Worm (Caenorhabditis elegans): Measurements from ENCODE around the gene Y71H2B.4.

Y71H2B.4 gene

DNA sequence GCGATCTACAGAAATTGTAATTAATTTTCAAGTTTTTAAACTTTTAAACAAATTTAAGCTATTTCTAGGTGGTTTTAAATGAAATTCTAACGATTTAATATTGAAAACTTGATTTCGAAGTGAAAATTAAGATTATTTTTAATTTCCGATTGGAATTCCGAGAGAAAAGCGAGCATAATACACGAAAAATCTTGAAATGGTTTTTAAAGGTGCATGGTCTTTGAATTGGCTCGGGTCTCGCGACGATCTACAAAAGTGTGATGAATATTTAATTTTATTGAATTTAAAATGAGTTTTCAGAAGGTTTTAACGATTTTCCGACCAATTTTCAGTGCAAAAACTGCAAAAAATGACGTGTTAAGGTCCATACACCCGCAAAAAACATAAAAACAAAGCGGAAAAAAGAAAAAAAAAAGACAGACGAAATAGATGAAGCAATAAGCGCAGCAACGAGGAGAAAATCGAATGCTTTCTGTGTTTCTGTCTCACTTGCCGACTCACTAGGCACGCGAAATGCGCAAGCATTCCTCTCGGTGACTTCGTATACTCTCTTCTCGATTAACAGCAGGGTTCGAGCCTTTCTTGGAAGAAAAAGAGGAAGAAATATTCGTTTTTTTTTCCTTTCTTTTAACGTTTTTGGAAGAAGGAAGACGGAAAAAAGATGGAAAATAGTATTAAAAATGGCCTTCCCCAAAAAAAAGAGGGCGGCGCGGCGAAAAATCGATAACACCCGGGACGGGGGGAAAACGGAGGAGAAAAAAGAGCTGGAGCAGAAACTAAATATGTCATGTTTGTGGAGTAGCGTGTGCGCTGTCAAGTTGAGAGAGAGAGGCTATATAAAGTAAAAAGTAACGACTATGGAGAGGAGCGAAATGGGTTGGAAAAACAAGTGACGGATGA lies 42.2 kb upstream of the Y71H2B.4 start (continued):
- TF ChIP-seq pag-3 (tag; optimal IDR thresholded peaks at IDR 0.05; ENCODE audit: borderline replicate concordance, insufficient read depth) (no peak), swsn-7 (tag; optimal IDR thresholded peaks at IDR 0.05) (peak; percentile 32), unc-98 (GFP tag; IDR thresholded peaks at IDR 0.05) (no peak), skn-1 (tag; optimal IDR thresholded peaks at IDR 0.05) (no peak), fkh-8 (tag; optimal IDR thresholded peaks at IDR 0.05) (peak; percentile 60), efl-3 (GFP tag; optimal IDR thresholded peaks at IDR 0.05) (no peak), mef-2 (tag; optimal IDR thresholded peaks at IDR 0.05) (no peak), ces-1 (GFP tag; optimal IDR thresholded peaks at IDR 0.05) (no peak), zip-4 (GFP tag; optimal IDR thresholded peaks at IDR 0.05) (no peak), dpl-1 (GFP tag; optimal IDR thresholded peaks at IDR 0.05) (peak in 2 of 3 experiments; percentile 57 to 66), hpl-2 (GFP tag; optimal IDR thresholded peaks at IDR 0.05) (no peak), nhr-237 (tag; optimal IDR thresholded peaks at IDR 0.05) (peak; percentile 24), C34B4.2 (tag; optimal IDR thresholded peaks at IDR 0.05) (no peak), xbp-1 (tag; optimal IDR thresholded peaks at IDR 0.05) (peak; percentile 26), ztf-4 (tag; optimal IDR thresholded peaks at IDR 0.05) (no peak), ceh-88 (GFP tag; IDR thresholded peaks at IDR 0.05) (no peak), lin-14 (GFP tag; optimal IDR thresholded peaks at IDR 0.05) (peak; percentile 88), lir-3 (tag; optimal IDR thresholded peaks at IDR 0.05; ENCODE audit: poor library complexity) (no peak), nhr-28 (tag; optimal IDR thresholded peaks at IDR 0.05) (no peak), nhr-19 (GFP tag; conservative IDR thresholded peaks at IDR 0.05) (no peak), ceh-82 (tag; optimal IDR thresholded peaks at IDR 0.05) (peak in 2 of 3 experiments; percentile 19 to 64), nhr-71 (tag; optimal IDR thresholded peaks at IDR 0.05) (peak; percentile 67), snu-23 (GFP tag; optimal IDR thresholded peaks at IDR 0.05) (peak; percentile 64), ama-1 (optimal IDR thresholded peaks at IDR 0.05) (no peak), ztf-11 (tag; optimal IDR thresholded peaks at IDR 0.05) (no peak), grh-1 (GFP tag; IDR thresholded peaks at IDR 0.05) (no peak), nhr-85 (tag) (peak; percentile 58), nhr-77 (tag; optimal IDR thresholded peaks at IDR 0.05) (peak; percentile 39), lin-39 (tag; optimal IDR thresholded peaks at IDR 0.05) (no peak)

DNA sequence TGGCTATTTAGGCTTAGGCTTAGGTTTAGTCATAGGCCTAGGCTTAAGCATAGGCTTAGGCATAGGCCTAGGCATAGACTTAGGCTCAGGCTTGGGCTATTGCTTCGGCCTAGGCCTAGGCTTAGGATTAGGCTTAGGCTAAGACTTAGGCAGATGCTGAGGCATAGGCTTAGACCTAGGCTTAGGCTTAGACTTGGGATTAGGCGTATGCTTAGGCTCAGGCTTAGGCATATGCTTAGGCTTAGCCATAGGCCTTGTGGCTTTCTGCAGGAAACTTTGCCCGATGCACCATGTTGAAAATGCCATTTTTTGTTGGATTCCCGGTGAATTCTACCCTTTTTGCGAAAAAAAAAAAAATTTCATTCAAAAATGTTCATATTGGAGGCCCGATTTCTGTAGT lies 40.8 kb upstream of the Y71H2B.4 start:
- no peak for TF ChIP-seq ama-1 (optimal IDR thresholded peaks at IDR 0.05)
- no peak for TF ChIP-seq hlh-4 (tag; optimal IDR thresholded peaks at IDR 0.05)
- no peak for TF ChIP-seq pag-3 (tag; optimal IDR thresholded peaks at IDR 0.05; ENCODE audit: borderline replicate concordance, insufficient read depth)

ce11 chrIII:2578563-2578962 lies 40.2 kb upstream of the Y71H2B.4 start:
- peak; percentile 63 for TF ChIP-seq nhr-47 (tag; optimal IDR thresholded peaks at IDR 0.05)
- TF ChIP-seq blmp-1 (tag; optimal IDR thresholded peaks at IDR 0.05) = peak; percentile 91
- TF ChIP-seq nhr-71 (tag; optimal IDR thresholded peaks at IDR 0.05) = peak; percentile 80
- no peak for TF ChIP-seq ets-5 (GFP tag; IDR thresholded peaks at IDR 0.05)
- TF ChIP-seq tbx-2 (tag; optimal IDR thresholded peaks at IDR 0.05) = peak; percentile 62
- TF ChIP-seq fkh-10 (GFP tag; optimal IDR thresholded peaks at IDR 0.05) = no peak
- TF ChIP-seq xbp-1 (tag; optimal IDR thresholded peaks at IDR 0.05) = peak; percentile 29
- TF ChIP-seq zip-4 (GFP tag; optimal IDR thresholded peaks at IDR 0.05) = no peak
- peak; percentile 69 for TF ChIP-seq nhr-85 (tag)
- peak; percentile 49 to 66 for TF ChIP-seq lin-35 (GFP tag; optimal IDR thresholded peaks at IDR 0.05)
- TF ChIP-seq fkh-4 (tag; optimal IDR thresholded peaks at IDR 0.05; ENCODE audit: borderline replicate concordance) = no peak
- no peak for TF ChIP-seq C34B4.2 (tag; optimal IDR thresholded peaks at IDR 0.05)
- peak; percentile 28 for TF ChIP-seq dsc-1 (tag; optimal IDR thresholded peaks at IDR 0.05)
- no peak for TF ChIP-seq lin-13 (GFP tag; optimal IDR thresholded peaks at IDR 0.05)
- peak; percentile 52 for TF ChIP-seq mep-1 (tag; optimal IDR thresholded peaks at IDR 0.05)
- TF ChIP-seq hpl-2 (GFP tag; optimal IDR thresholded peaks at IDR 0.05) = no peak
- peak; percentile 83 for TF ChIP-seq lin-14 (GFP tag; optimal IDR thresholded peaks at IDR 0.05)
- TF ChIP-seq mab-9 (GFP tag; IDR thresholded peaks at IDR 0.05) = no peak
- no peak for TF ChIP-seq nhr-84 (tag; optimal IDR thresholded peaks at IDR 0.05)
- peak; percentile 15 for TF ChIP-seq jun-1 (tag; optimal IDR thresholded peaks at IDR 0.05)
- TF ChIP-seq nhr-20 (tag; optimal IDR thresholded peaks at IDR 0.05) = peak; percentile 28
- TF ChIP-seq ceh-82 (tag; optimal IDR thresholded peaks at IDR 0.05) = peak in 2 of 3 experiments; percentile 48 to 54
- peak; percentile 21 for TF ChIP-seq unc-86 (tag; optimal IDR thresholded peaks at IDR 0.05)
- TF ChIP-seq skn-1 (tag; optimal IDR thresholded peaks at IDR 0.05) = peak; percentile 4
- peak in 1 of 2 experiments; percentile 71 for TF ChIP-seq mdl-1 (tag; optimal IDR thresholded peaks at IDR 0.05)
- no peak for TF ChIP-seq ama-1 (optimal IDR thresholded peaks at IDR 0.05)
- TF ChIP-seq hlh-4 (tag; optimal IDR thresholded peaks at IDR 0.05) = no peak

Data from whole organism, L1 larva.